Fruit fly (Drosophila melanogaster): ENCODE data around the gene Lsp1alpha.

dm6 chrX:12487485-12487884 lies 2.6 kb upstream of the Lsp1alpha start:
- TF ChIP-seq CG34367 (tag; optimal IDR thresholded peaks at IDR 0.05) (no peak), CG12605 (GFP tag; IDR thresholded peaks at IDR 0.05) (no peak), EcR (GFP tag; optimal IDR thresholded peaks at IDR 0.05) (no peak), CG17806 (tag; optimal IDR thresholded peaks at IDR 0.05) (no peak), rn (GFP tag; IDR thresholded peaks at IDR 0.05) (no peak), D1 (tag; optimal IDR thresholded peaks at IDR 0.05) (no peak), fd96Ca (GFP tag; IDR thresholded peaks at IDR 0.05) (no peak), CG9948 (tag; optimal IDR thresholded peaks at IDR 0.05) (no peak)
